Fruit fly (Drosophila melanogaster) whole organism, wandering third instar larva: Measurements from ENCODE around the gene CG14990.

Experiments used
- CG32264 ChIP-seq: fragments of 200-800 bp; sonication (Bioruptor generic); optimal IDR thresholded peaks from 2 replicates; lab custom pipeline; 2016; ENCODE audit warnings: missing biosample characterization, missing genetic modification characterization
- Dfd ChIP-seq: fragments of >200 bp; optimal IDR thresholded peaks from 2 replicates; lab custom pipeline; 2017; ENCODE audit warnings: missing biosample characterization, missing genetic modification characterization
- GATAd ChIP-seq: sonication (Bioruptor generic); optimal IDR thresholded peaks from 2 replicates; lab custom pipeline; 2016; ENCODE audit warnings: missing biosample characterization, missing genetic modification characterization
- HLH106 ChIP-seq: fragments of 200-800 bp; optimal IDR thresholded peaks from 3 replicates; lab custom pipeline; 2019; ENCODE audit warnings: missing biosample characterization, mild to moderate bottlenecking, missing genetic modification characterization, moderate library complexity
- Hnf4 ChIP-seq: fragments of 200-800 bp; sonication (Bioruptor generic); optimal IDR thresholded peaks from 2 replicates; lab custom pipeline; 2016; ENCODE audit warnings: missing biosample characterization, mild to moderate bottlenecking, missing genetic modification characterization
- N ChIP-seq: fragments of >200 bp; optimal IDR thresholded peaks from 2 replicates; lab custom pipeline; 2018; ENCODE audit warnings: missing biosample characterization, missing external identifiers, missing genetic modification characterization
- OdsH ChIP-seq: fragments of 200-800 bp; sonication (Bioruptor generic); optimal IDR thresholded peaks from 2 replicates; lab custom pipeline; 2016; ENCODE audit warnings: missing biosample characterization, mild to moderate bottlenecking, missing genetic modification characterization
- Vsx2 ChIP-seq: fragments of 200-300, 225-300 bp; sonication (Bioruptor generic); optimal IDR thresholded peaks from 2 replicates; lab custom pipeline; 2018; ENCODE audit warnings: missing biosample characterization, missing genetic modification characterization; ENCODE audit not compliant: partially characterized antibody
- foxo ChIP-seq, 2 experiments: fragments of 200-800 bp; sonication (Bioruptor generic); optimal IDR thresholded peaks; 2 replicates in 1 of 2; 3 replicates in 1 of 2; lab custom pipeline; 2016 to 2017; ENCODE audit warnings: missing biosample characterization in 2 of 2, missing genetic modification characterization in 2 of 2
- fru ChIP-seq: fragments of 200-800 bp; sonication (Bioruptor generic); optimal IDR thresholded peaks from 3 replicates; lab custom pipeline; 2016; ENCODE audit warnings: missing biosample characterization, mild to moderate bottlenecking, missing genetic modification characterization
- h ChIP-seq: fragments of 200-800 bp; sonication (Bioruptor generic); optimal IDR thresholded peaks from 3 replicates; lab custom pipeline; 2016; ENCODE audit warnings: missing biosample characterization, mild to moderate bottlenecking, missing genetic modification characterization
- lola ChIP-seq: fragments of >200 bp; optimal IDR thresholded peaks from 2 replicates; lab custom pipeline; 2017; ENCODE audit warnings: missing biosample characterization, missing genetic modification characterization
- psq ChIP-seq: fragments of 200-800 bp; sonication (Bioruptor generic); optimal IDR thresholded peaks from 3 replicates; lab custom pipeline; 2017; ENCODE audit warnings: missing biosample characterization, mild to moderate bottlenecking, missing genetic modification characterization, moderate library complexity
- usp ChIP-seq: fragments of >200 bp; optimal IDR thresholded peaks from 2 replicates; lab custom pipeline; 2017; ENCODE audit warnings: missing biosample characterization, missing genetic modification characterization

DNA sequence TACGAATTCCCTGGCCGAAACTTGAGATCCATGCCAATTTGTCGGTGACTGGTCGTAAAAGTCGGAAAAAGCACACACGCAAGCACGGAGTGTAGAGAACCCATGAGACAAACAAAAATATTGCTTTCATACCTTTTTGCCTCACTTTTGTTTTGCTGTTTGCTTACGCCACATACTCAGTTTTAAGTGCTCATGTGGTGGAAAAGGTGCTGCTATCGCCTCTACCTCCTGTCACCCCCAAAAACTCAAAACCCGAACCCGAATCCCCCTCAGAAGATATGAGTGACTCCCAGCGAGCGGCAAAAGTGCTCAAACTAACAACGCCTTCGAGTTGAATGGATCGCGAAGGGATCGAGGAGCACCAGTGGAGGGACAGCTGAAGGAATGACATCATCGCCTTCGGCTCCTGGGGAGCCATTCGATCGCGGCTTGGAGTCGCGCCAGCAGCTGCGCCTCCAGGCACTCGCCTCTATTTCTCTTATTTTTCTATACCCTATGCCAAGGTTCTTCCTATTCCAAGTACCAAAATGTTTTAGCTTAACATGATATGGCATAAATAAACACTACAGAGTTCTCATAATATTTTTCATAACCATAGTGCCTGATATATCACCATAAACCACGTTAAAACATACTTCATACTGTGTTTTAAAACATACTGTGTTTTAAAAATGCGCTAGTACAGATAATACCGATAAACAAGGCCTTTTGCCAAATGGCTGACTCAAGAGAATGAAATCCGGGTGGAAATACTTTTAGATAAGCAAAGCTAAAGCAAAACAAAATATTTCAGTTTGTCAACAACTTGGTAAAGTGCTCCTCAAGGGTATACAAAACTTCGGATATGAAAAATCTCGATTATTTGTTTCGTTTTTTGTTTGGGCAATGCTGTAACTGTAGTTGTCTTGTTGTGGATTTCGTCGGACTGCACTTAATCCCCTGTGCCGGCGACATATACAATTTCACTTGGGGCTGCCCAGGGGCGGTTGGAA is 27.6 kb downstream of the CG14990 start:
- peak; percentile 10 for TF ChIP-seq h (GFP tag; lab: Kevin White, UChicago)
- TF ChIP-seq Dfd (GFP tag; lab: Kevin White, UChicago): no peak
- no peak for TF ChIP-seq GATAd (GFP tag; lab: Kevin White, UChicago)
- no peak for TF ChIP-seq CG32264 (GFP tag; lab: Kevin White, UChicago)
- no peak for TF ChIP-seq N (GFP tag; lab: Kevin White, UChicago)
- TF ChIP-seq usp (GFP tag; lab: Kevin White, UChicago): no peak
- no peak for TF ChIP-seq OdsH (GFP tag; lab: Kevin White, UChicago)
- no peak for TF ChIP-seq lola
- peak; percentile 57 for TF ChIP-seq psq (GFP tag; lab: Kevin White, UChicago)
- no peak for TF ChIP-seq Hnf4 (GFP tag; lab: Kevin White, UChicago)
- no peak for TF ChIP-seq HLH106
- TF ChIP-seq fru: no peak
- TF ChIP-seq Vsx2 (GFP tag; lab: Kevin White, UChicago): no peak
- TF ChIP-seq foxo (GFP tag; optimal IDR thresholded peaks at IDR 0.05; lab: Kevin White, UChicago): peak in 1 of 2 experiments; percentile 26
